Worm (Caenorhabditis elegans): ENCODE data around the gene F59B2.12.

DNA sequence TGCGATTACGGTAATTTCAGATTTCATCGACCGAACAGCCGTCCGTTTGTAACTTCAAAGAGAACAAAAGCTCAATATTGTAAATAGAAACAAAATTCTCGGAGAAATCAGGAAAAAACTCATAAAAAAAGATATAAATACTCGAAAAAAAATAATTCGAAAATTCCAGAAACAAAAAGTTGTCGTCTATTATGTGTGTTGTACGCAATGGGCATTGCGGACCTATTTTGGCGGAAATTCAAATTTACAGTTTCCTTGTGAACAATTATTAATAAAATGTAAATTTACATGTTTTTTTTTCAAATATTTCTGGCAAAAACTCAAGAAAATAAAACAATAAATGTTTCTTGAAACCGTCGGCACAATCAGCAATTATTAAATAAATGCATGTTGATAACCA lies 31.9 kb upstream of the F59B2.12 start:
- TF ChIP-seq ama-1 (optimal IDR thresholded peaks at IDR 0.05) (no peak), aly-1 (tag; optimal IDR thresholded peaks at IDR 0.05) (no peak), hmg-4 (GFP tag; optimal IDR thresholded peaks at IDR 0.05) (no peak), tra-4 (tag; optimal IDR thresholded peaks at IDR 0.05) (no peak), sea-1 (GFP tag; conservative IDR thresholded peaks at IDR 0.05) (no peak), ets-7 (tag; optimal IDR thresholded peaks at IDR 0.05) (no peak), flt-1 (GFP tag; IDR thresholded peaks at IDR 0.05) (no peak), scrt-1 (GFP tag; IDR thresholded peaks at IDR 0.05) (no peak), ceh-36 (tag; optimal IDR thresholded peaks at IDR 0.05) (no peak), hnd-1 (tag; optimal IDR thresholded peaks at IDR 0.05) (no peak)
